Worm (Caenorhabditis elegans): ENCODE data around the gene F57C7.4.

F57C7.4 gene

DNA sequence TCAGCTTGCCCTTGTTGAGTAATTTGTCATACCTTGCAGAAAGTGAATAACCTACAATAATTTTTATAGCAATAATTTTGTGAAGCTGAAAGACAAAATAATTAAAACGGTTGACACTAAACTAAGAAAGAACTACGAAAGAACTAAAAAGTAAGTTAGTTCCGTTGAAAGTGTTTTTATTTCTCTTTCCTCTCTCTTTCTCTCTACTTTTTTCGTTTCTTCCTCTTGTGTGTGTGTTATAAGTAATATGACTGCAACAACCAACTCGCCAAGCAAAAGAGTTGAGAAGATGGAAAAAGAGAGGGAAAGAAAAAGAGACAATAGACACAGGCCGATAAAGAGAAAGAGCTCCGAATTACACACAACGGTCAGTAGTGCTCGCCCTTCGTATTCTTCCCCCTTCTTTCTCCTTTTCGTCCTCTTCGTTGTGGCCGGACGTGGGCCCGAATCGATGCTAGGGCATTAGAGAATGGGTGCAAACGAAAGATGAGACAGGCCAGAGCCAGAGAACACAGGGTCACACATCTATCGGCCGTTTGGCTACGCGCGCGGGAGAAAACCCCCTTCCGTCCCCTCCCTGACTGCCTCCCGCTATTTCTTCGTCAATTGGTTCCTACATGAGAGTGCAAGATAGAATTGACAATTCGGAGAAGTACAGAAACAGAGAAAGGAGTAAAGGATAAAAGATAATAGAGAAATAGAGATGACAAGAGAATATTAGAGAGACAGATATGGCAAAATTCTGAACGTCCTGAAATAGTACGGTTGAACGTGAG is 34.0 kb downstream of the F57C7.4 start, which contains the start of gene syd-2 (continued):
- TF ChIP-seq eyg-1 (tag; optimal IDR thresholded peaks at IDR 0.05), result peak; percentile 69
- no peak for TF ChIP-seq pqm-1 (tag; optimal IDR thresholded peaks at IDR 0.05)
- no peak for TF ChIP-seq npax-4 (tag; optimal IDR thresholded peaks at IDR 0.05)
- peak; percentile 44 for TF ChIP-seq K09A11.1 (tag; optimal IDR thresholded peaks at IDR 0.05; ENCODE audit: insufficient read depth)
- TF ChIP-seq pha-4 (tag; optimal IDR thresholded peaks at IDR 0.05), result no peak
- peak; percentile 4 for TF ChIP-seq ttx-3 (tag; optimal IDR thresholded peaks at IDR 0.05)
- peak; percentile 90 for TF ChIP-seq ceh-31 (tag; optimal IDR thresholded peaks at IDR 0.05)
- no peak for TF ChIP-seq fkh-10 (GFP tag; optimal IDR thresholded peaks at IDR 0.05)
- peak; percentile 58 for TF ChIP-seq hlh-6 (tag; optimal IDR thresholded peaks at IDR 0.05)
- TF ChIP-seq ceh-6 (GFP tag; optimal IDR thresholded peaks at IDR 0.05), result no peak
- no peak for TF ChIP-seq elt-4 (tag; optimal IDR thresholded peaks at IDR 0.05)
- TF ChIP-seq unc-55 (GFP tag; optimal IDR thresholded peaks at IDR 0.05), result peak; percentile 61
- peak; percentile 2 for TF ChIP-seq nhr-232 (tag; optimal IDR thresholded peaks at IDR 0.05)
- TF ChIP-seq che-1 (tag; optimal IDR thresholded peaks at IDR 0.05), result no peak
- TF ChIP-seq ahr-1 (tag; optimal IDR thresholded peaks at IDR 0.05), result peak; percentile 22
- no peak for TF ChIP-seq tbx-7 (tag; optimal IDR thresholded peaks at IDR 0.05)
- TF ChIP-seq elt-2 (tag; optimal IDR thresholded peaks at IDR 0.05), result peak; percentile 57
- no peak for TF ChIP-seq C38D4.7 (GFP tag; optimal IDR thresholded peaks at IDR 0.05)
- peak; percentile 64 for TF ChIP-seq T23F11.4 (GFP tag; optimal IDR thresholded peaks at IDR 0.05)
- peak; percentile 93 for TF ChIP-seq ref-2 (tag; optimal IDR thresholded peaks at IDR 0.05)
- peak; percentile 38 for TF ChIP-seq pat-9 (tag; optimal IDR thresholded peaks at IDR 0.05)
- peak; percentile 33 for TF ChIP-seq hlh-8 (tag; optimal IDR thresholded peaks at IDR 0.05)

DNA sequence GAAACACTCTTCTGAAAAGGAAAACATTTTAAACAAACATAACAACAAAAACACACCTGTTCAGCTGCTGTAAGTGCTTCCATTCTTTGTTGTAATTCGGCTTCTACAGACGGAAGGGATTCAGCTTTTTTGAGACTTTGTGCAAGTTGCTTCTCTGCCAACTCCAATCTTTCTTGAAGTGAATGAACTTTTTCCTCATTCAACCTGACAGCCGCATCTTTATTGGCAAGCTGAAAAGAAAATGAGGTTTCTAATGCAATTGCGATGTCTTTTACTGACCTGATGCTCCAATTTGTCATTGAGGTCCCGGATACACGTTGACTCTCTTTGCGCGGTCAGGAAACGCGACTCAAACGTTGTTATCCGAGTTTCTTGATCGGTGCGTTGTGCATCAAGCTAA is 36.3 kb downstream of the F57C7.4 start:
- TF ChIP-seq gmeb-2 (tag; optimal IDR thresholded peaks at IDR 0.05), result no peak
- no peak for TF ChIP-seq ceh-14 (tag; optimal IDR thresholded peaks at IDR 0.05)
- no peak for TF ChIP-seq hlh-30 (tag; optimal IDR thresholded peaks at IDR 0.05; ENCODE audit: insufficient read depth)
- no peak for TF ChIP-seq lim-6 (tag; optimal IDR thresholded peaks at IDR 0.05)
- no peak for TF ChIP-seq npax-4 (tag; optimal IDR thresholded peaks at IDR 0.05)
- TF ChIP-seq F13H6.1 (tag; optimal IDR thresholded peaks at IDR 0.05), result no peak
- no peak for TF ChIP-seq ceh-45 (GFP tag; IDR thresholded peaks at IDR 0.05)
- no peak for TF ChIP-seq C38D4.7 (GFP tag; optimal IDR thresholded peaks at IDR 0.05)
- TF ChIP-seq pros-1 (tag; optimal IDR thresholded peaks at IDR 0.05), result no peak
- no peak for TF ChIP-seq ceh-31 (tag; optimal IDR thresholded peaks at IDR 0.05)
- no peak for TF ChIP-seq sox-2 (GFP tag; IDR thresholded peaks at IDR 0.05)
- no peak for TF ChIP-seq fkh-6 (tag; optimal IDR thresholded peaks at IDR 0.05)
- no peak for TF ChIP-seq hlh-8 (tag; optimal IDR thresholded peaks at IDR 0.05)
- no peak for TF ChIP-seq syd-9 (tag; optimal IDR thresholded peaks at IDR 0.05)
- no peak for TF ChIP-seq nfya-1 (tag; optimal IDR thresholded peaks at IDR 0.05)
- no peak for TF ChIP-seq Y22D7AL.16 (tag; optimal IDR thresholded peaks at IDR 0.05)
- TF ChIP-seq mec-3 (tag; optimal IDR thresholded peaks at IDR 0.05; ENCODE audit: borderline replicate concordance), result no peak

DNA sequence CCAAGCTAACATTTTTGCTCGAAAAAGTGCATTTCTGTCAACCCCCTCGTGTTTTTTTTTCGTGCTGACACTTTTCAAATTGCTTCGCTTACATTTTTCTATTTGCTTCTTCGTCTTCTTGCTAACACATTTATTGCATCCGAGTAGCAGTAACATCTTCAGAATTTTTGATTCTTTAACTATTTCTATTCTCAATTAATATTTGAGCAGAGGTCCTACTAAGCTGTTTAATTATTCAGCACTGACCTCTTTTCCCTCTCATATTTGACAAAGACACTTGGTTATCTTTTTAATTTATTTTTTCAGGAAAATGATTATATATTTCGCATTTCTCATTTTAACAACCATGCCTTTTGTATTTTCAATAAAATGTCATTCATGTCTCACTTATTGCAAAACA is 43.6 kb downstream of the F57C7.4 start, which contains the start of gene F59F5.5:
F59F5.5 (plus strand) TSS at position 301 of the 400 bp plus-strand sequence.
- TF ChIP-seq pat-9 (tag; optimal IDR thresholded peaks at IDR 0.05), result no peak
- no peak for TF ChIP-seq unc-55 (GFP tag; optimal IDR thresholded peaks at IDR 0.05)
- no peak for TF ChIP-seq lin-11 (tag; optimal IDR thresholded peaks at IDR 0.05)
- TF ChIP-seq unc-86 (tag; optimal IDR thresholded peaks at IDR 0.05), result no peak
- no peak for TF ChIP-seq elt-4 (tag; optimal IDR thresholded peaks at IDR 0.05)
- TF ChIP-seq ceh-45 (GFP tag; IDR thresholded peaks at IDR 0.05), result no peak
- TF ChIP-seq pha-4 (tag; optimal IDR thresholded peaks at IDR 0.05), result no peak
- TF ChIP-seq gmeb-2 (tag; optimal IDR thresholded peaks at IDR 0.05), result no peak
- no peak for TF ChIP-seq pha-2 (tag; optimal IDR thresholded peaks at IDR 0.05)
- TF ChIP-seq npax-4 (tag; optimal IDR thresholded peaks at IDR 0.05), result no peak
- TF ChIP-seq F13H6.1 (tag; optimal IDR thresholded peaks at IDR 0.05), result no peak
- no peak for TF ChIP-seq pax-1 (tag; optimal IDR thresholded peaks at IDR 0.05)
- TF ChIP-seq fkh-10 (GFP tag; optimal IDR thresholded peaks at IDR 0.05), result no peak
- no peak for TF ChIP-seq K02D7.2 (tag; optimal IDR thresholded peaks at IDR 0.05)
- TF ChIP-seq T23F11.4 (GFP tag; optimal IDR thresholded peaks at IDR 0.05), result no peak
- TF ChIP-seq hlh-13 (GFP tag; optimal IDR thresholded peaks at IDR 0.05), result no peak

Data from whole organism, late embryonic.